Worm (Caenorhabditis elegans): Measurements from ENCODE around the gene srw-122.

Gene srw-122

DNA sequence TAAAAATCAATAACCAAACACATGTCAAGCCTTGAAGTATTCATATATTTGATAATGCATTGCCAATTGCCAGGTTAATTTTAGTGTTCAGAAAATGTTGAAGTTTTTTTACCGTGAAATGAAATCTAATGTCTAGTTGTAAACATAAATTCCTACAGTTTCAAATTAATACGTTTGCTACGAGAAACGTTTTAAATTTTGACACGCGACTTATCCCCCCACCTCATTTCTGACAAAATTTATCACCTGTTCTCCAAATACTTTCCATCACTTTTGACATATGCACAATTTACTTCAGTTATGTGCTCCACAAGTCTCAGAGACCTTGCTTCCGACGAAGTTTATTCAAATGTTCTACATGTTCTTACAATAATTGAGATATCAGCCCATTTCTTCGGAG lies 38.1 kb downstream of the srw-122 start, which contains the start of gene srh-146:
Gene srh-146, plus strand, starts transcription at position 301 of the 400 bp plus-strand sequence.
- TF ChIP-seq unc-55 (GFP tag; optimal IDR thresholded peaks at IDR 0.05) (no peak), ceh-19 (GFP tag; optimal IDR thresholded peaks at IDR 0.05) (no peak), madf-2 (tag; optimal IDR thresholded peaks at IDR 0.05) (no peak), nhr-11 (tag; optimal IDR thresholded peaks at IDR 0.05) (no peak), sox-4 (tag; optimal IDR thresholded peaks at IDR 0.05) (no peak), mec-3 (tag; optimal IDR thresholded peaks at IDR 0.05; ENCODE audit: borderline replicate concordance) (no peak), npax-4 (tag; optimal IDR thresholded peaks at IDR 0.05) (no peak), elt-2 (tag; optimal IDR thresholded peaks at IDR 0.05) (no peak), Y22D7AL.16 (tag; optimal IDR thresholded peaks at IDR 0.05) (no peak), ref-2 (tag; optimal IDR thresholded peaks at IDR 0.05) (no peak), T23F11.4 (GFP tag; optimal IDR thresholded peaks at IDR 0.05) (no peak), unc-86 (tag; optimal IDR thresholded peaks at IDR 0.05) (no peak), fkh-10 (GFP tag; optimal IDR thresholded peaks at IDR 0.05) (no peak), ceh-24 (tag; optimal IDR thresholded peaks at IDR 0.05) (no peak), ets-4 (tag; optimal IDR thresholded peaks at IDR 0.05) (no peak), elt-4 (tag; optimal IDR thresholded peaks at IDR 0.05) (no peak)

DNA sequence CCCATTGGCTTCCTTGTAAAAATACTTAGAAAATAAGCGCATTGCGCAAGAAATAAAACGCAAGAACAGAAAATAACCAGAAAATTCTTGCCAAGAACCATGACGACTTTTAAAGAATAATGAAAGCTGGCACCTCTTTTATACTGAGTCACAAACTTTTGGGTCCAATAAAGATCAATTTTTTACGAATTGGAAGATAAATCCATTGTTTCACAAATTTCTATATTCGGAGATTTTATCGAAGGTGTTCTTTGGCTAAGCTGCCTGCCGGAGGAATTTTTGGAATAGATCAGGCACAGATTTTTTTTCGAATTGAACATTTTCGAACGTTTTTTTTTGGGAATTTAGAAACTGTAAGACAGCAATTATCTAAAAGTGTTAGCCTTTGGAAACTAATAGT lies 39.1 kb downstream of the srw-122 start, which contains the start of gene C31B8.9:
Gene C31B8.9, minus strand, starts transcription at position 101 of the 400 bp plus-strand sequence.
- TF ChIP-seq ceh-22 (tag; optimal IDR thresholded peaks at IDR 0.05) (no peak), gmeb-2 (tag; optimal IDR thresholded peaks at IDR 0.05) (no peak), ama-1 (optimal IDR thresholded peaks at IDR 0.05) (no peak), hlh-13 (GFP tag; optimal IDR thresholded peaks at IDR 0.05) (no peak), nhr-232 (tag; optimal IDR thresholded peaks at IDR 0.05) (no peak), pax-1 (tag; optimal IDR thresholded peaks at IDR 0.05) (no peak), ceh-34 (tag; optimal IDR thresholded peaks at IDR 0.05) (no peak), sox-2 (GFP tag; IDR thresholded peaks at IDR 0.05) (no peak), ceh-45 (GFP tag; IDR thresholded peaks at IDR 0.05) (no peak), ceh-2 (tag; optimal IDR thresholded peaks at IDR 0.05) (no peak), fax-1 (tag; optimal IDR thresholded peaks at IDR 0.05) (no peak), rnt-1 (tag; optimal IDR thresholded peaks at IDR 0.05) (no peak), T23F11.4 (GFP tag; optimal IDR thresholded peaks at IDR 0.05) (no peak), zip-5 (tag; optimal IDR thresholded peaks at IDR 0.05) (no peak), hlh-15 (tag; optimal IDR thresholded peaks at IDR 0.05) (no peak), C38D4.7 (GFP tag; optimal IDR thresholded peaks at IDR 0.05) (no peak), hlh-6 (tag; optimal IDR thresholded peaks at IDR 0.05) (no peak), unc-55 (GFP tag; optimal IDR thresholded peaks at IDR 0.05) (no peak), ceh-31 (tag; optimal IDR thresholded peaks at IDR 0.05) (no peak)

DNA sequence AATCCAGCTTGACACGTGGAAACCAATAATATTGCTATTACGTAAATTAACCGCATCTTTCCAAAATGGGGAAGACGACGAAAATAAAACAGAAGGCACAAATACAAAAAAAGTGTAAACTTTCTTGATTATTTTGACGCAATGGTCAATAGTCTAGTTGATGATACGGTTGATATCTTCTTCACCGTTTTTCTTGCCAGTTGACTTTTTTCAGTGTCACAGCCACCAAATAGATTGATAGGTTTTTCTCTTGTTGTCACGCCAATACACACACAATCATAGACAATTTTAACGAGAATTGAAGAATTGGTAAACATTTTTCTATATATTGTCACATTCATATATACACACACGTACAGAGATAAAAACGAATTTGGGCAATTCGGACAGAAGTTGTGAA lies 42.5 kb downstream of the srw-122 start, which contains the start of gene zmp-3:
Gene zmp-3, minus strand, starts transcription at position 101 of the 400 bp plus-strand sequence.
- TF ChIP-seq dve-1 (tag; optimal IDR thresholded peaks at IDR 0.05) (no peak), rnt-1 (tag; optimal IDR thresholded peaks at IDR 0.05) (no peak), sox-4 (tag; optimal IDR thresholded peaks at IDR 0.05) (no peak), fkh-10 (GFP tag; optimal IDR thresholded peaks at IDR 0.05) (no peak), odd-2 (tag; optimal IDR thresholded peaks at IDR 0.05) (no peak), eyg-1 (tag; optimal IDR thresholded peaks at IDR 0.05) (no peak), pros-1 (tag; optimal IDR thresholded peaks at IDR 0.05) (no peak), F13H6.1 (tag; optimal IDR thresholded peaks at IDR 0.05) (no peak)

DNA sequence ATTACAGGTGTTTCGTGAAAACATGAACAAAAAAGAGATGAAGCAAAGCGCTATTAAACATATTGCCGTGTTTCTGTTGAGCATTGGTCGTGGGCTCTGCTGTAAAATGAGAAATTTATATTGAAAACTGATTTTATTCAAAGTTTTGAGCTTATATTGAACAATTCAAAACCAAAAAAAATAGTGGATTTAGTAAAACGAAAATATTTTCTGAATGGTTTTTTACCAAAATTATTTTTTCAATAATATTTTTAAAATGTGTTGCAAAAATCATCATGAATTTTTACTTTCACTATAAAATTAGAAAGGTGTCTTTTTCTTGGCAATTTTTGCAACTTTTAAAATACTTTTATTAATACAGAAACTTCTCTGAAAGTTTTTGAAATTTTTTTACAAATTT lies 48.8 kb downstream of the srw-122 start, which contains the start of gene C31B8.7:
Gene C31B8.7, minus strand, starts transcription at position 101 of the 400 bp plus-strand sequence.
- TF ChIP-seq ceh-18 (tag; optimal IDR thresholded peaks at IDR 0.05) = no peak
- TF ChIP-seq unc-3 (GFP tag; conservative IDR thresholded peaks at IDR 0.05) = no peak
- TF ChIP-seq unc-3 (tag; optimal IDR thresholded peaks at IDR 0.05) = no peak
- TF ChIP-seq hlh-13 (GFP tag; optimal IDR thresholded peaks at IDR 0.05) = no peak
- TF ChIP-seq ceh-24 (tag; optimal IDR thresholded peaks at IDR 0.05) = no peak
- no peak for TF ChIP-seq elt-2 (tag; optimal IDR thresholded peaks at IDR 0.05)
- no peak for TF ChIP-seq pha-2 (tag; optimal IDR thresholded peaks at IDR 0.05)
- no peak for TF ChIP-seq hlh-8 (tag; optimal IDR thresholded peaks at IDR 0.05)
- no peak for TF ChIP-seq ceh-45 (GFP tag; IDR thresholded peaks at IDR 0.05)
- no peak for TF ChIP-seq rnt-1 (tag; optimal IDR thresholded peaks at IDR 0.05)
- no peak for TF ChIP-seq nhr-11 (tag; optimal IDR thresholded peaks at IDR 0.05)
- no peak for TF ChIP-seq pros-1 (tag; optimal IDR thresholded peaks at IDR 0.05)
- TF ChIP-seq hlh-30 (tag; optimal IDR thresholded peaks at IDR 0.05; ENCODE audit: insufficient read depth) = no peak
- no peak for TF ChIP-seq sox-2 (GFP tag; IDR thresholded peaks at IDR 0.05)
- TF ChIP-seq nhr-232 (tag; optimal IDR thresholded peaks at IDR 0.05) = no peak
- no peak for TF ChIP-seq ceh-9 (tag; optimal IDR thresholded peaks at IDR 0.05)
- TF ChIP-seq ref-2 (tag; optimal IDR thresholded peaks at IDR 0.05) = no peak
- no peak for TF ChIP-seq ceh-34 (tag; optimal IDR thresholded peaks at IDR 0.05)
- TF ChIP-seq unc-42 (tag; optimal IDR thresholded peaks at IDR 0.05) = no peak
- TF ChIP-seq ahr-1 (tag; optimal IDR thresholded peaks at IDR 0.05) = no peak

Data from whole organism, late embryonic.